Fruit fly (Drosophila melanogaster): Measurements from ENCODE around the gene Ugt35B1.

The Ugt35B1 gene

DNA sequence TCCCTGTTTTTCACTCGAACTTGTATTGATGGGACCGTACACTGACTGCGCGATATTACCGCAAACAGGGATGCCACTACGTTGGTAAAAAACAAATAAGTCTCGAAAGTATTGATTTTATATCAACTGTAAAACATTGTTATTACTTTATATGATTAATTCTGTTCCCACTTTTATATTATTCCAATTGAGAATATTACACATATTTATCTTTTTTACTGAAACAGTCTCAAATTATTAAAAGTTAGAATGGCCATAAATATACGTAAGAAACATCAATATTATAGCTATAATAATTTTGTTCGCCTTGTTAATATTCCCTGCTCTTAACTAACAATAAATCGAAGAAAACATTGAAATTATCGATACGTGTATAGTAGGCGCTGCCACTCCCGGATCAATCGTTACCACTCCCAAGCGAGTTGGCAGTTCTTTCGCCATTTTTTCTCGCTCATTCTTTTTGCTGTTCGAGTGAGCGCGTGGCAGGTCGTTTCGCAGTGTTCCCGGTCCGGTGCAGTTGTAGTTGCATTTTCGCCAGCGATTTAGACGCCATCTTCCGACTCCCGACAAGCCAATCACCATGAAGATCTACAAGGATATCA lies 39.9 kb upstream of the Ugt35B1 start, which contains the start of the genes SdhC and Tctp (continued):
- TF ChIP-seq CG17802 (tag; optimal IDR thresholded peaks at IDR 0.05), result peak; percentile 6
- TF ChIP-seq Bdp1 (GFP tag; optimal IDR thresholded peaks at IDR 0.05), result no peak
- peak; percentile 34 for TF ChIP-seq CG17385 (GFP tag; optimal IDR thresholded peaks at IDR 0.05)
- no peak for TF ChIP-seq CG12744 (GFP tag; optimal IDR thresholded peaks at IDR 0.05)
- no peak for TF ChIP-seq CG31224 (GFP tag; IDR thresholded peaks at IDR 0.05)
- TF ChIP-seq tgo (GFP tag; IDR thresholded peaks at IDR 0.05), result no peak
- TF ChIP-seq croc (GFP tag; conservative IDR thresholded peaks at IDR 0.05), result no peak
- TF ChIP-seq sqz (GFP tag; optimal IDR thresholded peaks at IDR 0.05), result no peak
- TF ChIP-seq fd64A (GFP tag; optimal IDR thresholded peaks at IDR 0.05), result no peak
- no peak for TF ChIP-seq CG6854 (GFP tag; optimal IDR thresholded peaks at IDR 0.05)
- TF ChIP-seq CG10959 (GFP tag; IDR thresholded peaks at IDR 0.05), result no peak
- TF ChIP-seq Max (GFP tag; optimal IDR thresholded peaks at IDR 0.05), result peak; percentile 72
- TF ChIP-seq MESR4 (GFP tag; optimal IDR thresholded peaks at IDR 0.05), result peak; percentile 94
- TF ChIP-seq CG12236 (GFP tag; optimal IDR thresholded peaks at IDR 0.05), result no peak
- peak; percentile 66 for TF ChIP-seq CG12769 (tag; optimal IDR thresholded peaks at IDR 0.05)
- peak; percentile 62 for TF ChIP-seq CG2712 (tag; optimal IDR thresholded peaks at IDR 0.05)
- TF ChIP-seq Stat92E (GFP tag; optimal IDR thresholded peaks at IDR 0.05), result no peak
- peak; percentile 20 for TF ChIP-seq caup (GFP tag; optimal IDR thresholded peaks at IDR 0.05; ENCODE audit: severe bottlenecking)
- no peak for TF ChIP-seq cwo (GFP tag; optimal IDR thresholded peaks at IDR 0.05)
- no peak for TF ChIP-seq MTF-1 (GFP tag; optimal IDR thresholded peaks at IDR 0.05; ENCODE audit: borderline replicate concordance)
- no peak for TF ChIP-seq sisA (GFP tag; IDR thresholded peaks at IDR 0.05)
- no peak for TF ChIP-seq D (optimal IDR thresholded peaks at IDR 0.05)
- TF ChIP-seq D (GFP tag; optimal IDR thresholded peaks at IDR 0.05), result no peak
- TF ChIP-seq Poxn (GFP tag; IDR thresholded peaks at IDR 0.05), result no peak
- TF ChIP-seq her (GFP tag; optimal IDR thresholded peaks at IDR 0.05), result no peak
- TF ChIP-seq CG6254 (GFP tag; optimal IDR thresholded peaks at IDR 0.05), result no peak
- peak; percentile 40 for TF ChIP-seq CG12942 (GFP tag; optimal IDR thresholded peaks at IDR 0.05)
- peak; percentile 46 for TF ChIP-seq CG8924 (tag; optimal IDR thresholded peaks at IDR 0.05)
- no peak for TF ChIP-seq lov (optimal IDR thresholded peaks at IDR 0.05)
- no peak for TF ChIP-seq lov (GFP tag; IDR thresholded peaks at IDR 0.05)
- TF ChIP-seq Pdp1 (GFP tag; optimal IDR thresholded peaks at IDR 0.05), result peak in 1 of 2 experiments; percentile 2
- peak; percentile 89 for TF ChIP-seq CG14710 (tag; optimal IDR thresholded peaks at IDR 0.05)
- peak; percentile 44 for TF ChIP-seq hkb (optimal IDR thresholded peaks at IDR 0.05)
- TF ChIP-seq hkb (GFP tag; IDR thresholded peaks at IDR 0.05), result 0 out of 2 replicates have a peak, but pooled peaks have one; percentile 7
- TF ChIP-seq Six4 (GFP tag; optimal IDR thresholded peaks at IDR 0.05), result peak; percentile 38
- peak; percentile 6 for TF ChIP-seq CG1529 (GFP tag; optimal IDR thresholded peaks at IDR 0.05)
- peak; percentile 55 for TF ChIP-seq pho (GFP tag; optimal IDR thresholded peaks at IDR 0.05)
- TF ChIP-seq dysf (GFP tag; IDR thresholded peaks at IDR 0.05), result no peak
- no peak for TF ChIP-seq sob (GFP tag; IDR thresholded peaks at IDR 0.05)
- no peak for TF ChIP-seq GATAe (GFP tag; conservative IDR thresholded peaks at IDR 0.05)
- TF ChIP-seq lab (GFP tag; optimal IDR thresholded peaks at IDR 0.05), result peak; percentile 41
- no peak for TF ChIP-seq lmd (GFP tag; IDR thresholded peaks at IDR 0.05)
- TF ChIP-seq CG1792 (GFP tag; optimal IDR thresholded peaks at IDR 0.05), result no peak
- peak in 1 of 2 experiments; percentile 20 for TF ChIP-seq bsh (GFP tag; optimal IDR thresholded peaks at IDR 0.05)
- no peak for TF ChIP-seq Jarid2 (GFP tag; optimal IDR thresholded peaks at IDR 0.05)
- peak; percentile 45 for TF ChIP-seq CG3995 (GFP tag; optimal IDR thresholded peaks at IDR 0.05)
- no peak for TF ChIP-seq wek (GFP tag; optimal IDR thresholded peaks at IDR 0.05)
- no peak for TF ChIP-seq luna (GFP tag; optimal IDR thresholded peaks at IDR 0.05)
- peak; percentile 70 for TF ChIP-seq Nf-YC (tag; optimal IDR thresholded peaks at IDR 0.05)
- TF ChIP-seq CG15011 (GFP tag; optimal IDR thresholded peaks at IDR 0.05), result no peak
- TF ChIP-seq CkIIα-i1 (GFP tag; IDR thresholded peaks at IDR 0.05), result no peak
